Fruit fly (Drosophila melanogaster) whole organism, embryonic: Measurements from ENCODE around the gene Trm1.
A peak's percentile ranks its signal among the peaks of the same experiment; 100 is the strongest.

ENCODE experiments used
- Adf1 ChIP-seq: fragments of 200-800 bp; sonication (Bioruptor generic); IDR thresholded peaks from 2 replicates; pipeline ENCODE4 v1.3.6; 2022; ENCODE audit warnings: missing biosample characterization, missing genetic modification characterization
- Bteb2 ChIP-seq: fragments of 200-800 bp; sonication (Bioruptor generic); optimal IDR thresholded peaks from 2 replicates; lab custom pipeline; 2016; ENCODE audit warnings: missing biosample characterization, missing genetic modification characterization
- CG10366 ChIP-seq: fragments of 200-800 bp; sonication (Bioruptor generic); IDR thresholded peaks from 2 replicates; pipeline ENCODE4 v1.3.6; 2022; ENCODE audit warnings: missing biosample characterization, missing genetic modification characterization
- CG10543 ChIP-seq: fragments of 200-800 bp; sonication (Bioruptor generic); optimal IDR thresholded peaks from 3 replicates; lab custom pipeline; 2017; ENCODE audit warnings: missing biosample characterization, mild to moderate bottlenecking, missing genetic modification characterization, moderate library complexity
- CG10565 ChIP-seq: fragments of 200-800 bp; sonication (Bioruptor generic); optimal IDR thresholded peaks from 3 replicates; lab custom pipeline; 2016; ENCODE audit warnings: missing biosample characterization, mild to moderate bottlenecking, missing genetic modification characterization
- CG10654 ChIP-seq: fragments of 200-800 bp; sonication (Bioruptor generic); optimal IDR thresholded peaks from 2 replicates; lab custom pipeline; 2016; ENCODE audit warnings: missing biosample characterization, missing genetic modification characterization
- CG12299 ChIP-seq: fragments of 200-800 bp; sonication (Bioruptor generic); optimal IDR thresholded peaks from 2 replicates; lab custom pipeline; 2018; ENCODE audit warnings: missing biosample characterization, mild to moderate bottlenecking, missing genetic modification characterization
- CG13296 ChIP-seq: fragments of 200-800 bp; sonication (Bioruptor generic); optimal IDR thresholded peaks from 3 replicates; lab custom pipeline; 2018; ENCODE audit warnings: missing biosample characterization, mild to moderate bottlenecking, missing genetic modification characterization
- CG15011 ChIP-seq: fragments of 200-800 bp; sonication (Bioruptor generic); optimal IDR thresholded peaks from 3 replicates; lab custom pipeline; 2018; ENCODE audit warnings: missing biosample characterization, mild to moderate bottlenecking, missing genetic modification characterization
- CG15514 ChIP-seq: fragments of 200-800 bp; sonication (Bioruptor generic); optimal IDR thresholded peaks from 3 replicates; lab custom pipeline; 2017; ENCODE audit warnings: missing biosample characterization, missing genetic modification characterization, mild to moderate bottlenecking, moderate library complexity, missing genetic modification reagents
- CG15696 ChIP-seq: fragments of 200-800 bp; sonication (Bioruptor generic); optimal IDR thresholded peaks from 2 replicates; lab custom pipeline; 2019; ENCODE audit warnings: missing biosample characterization, mild to moderate bottlenecking, missing genetic modification characterization, moderate library complexity
- CG18764 ChIP-seq: fragments of 200-800 bp; sonication (Bioruptor generic); optimal IDR thresholded peaks from 3 replicates; lab custom pipeline; 2016; ENCODE audit warnings: missing biosample characterization, missing genetic modification characterization
- CG2129 ChIP-seq: fragments of 200-800 bp; sonication (Bioruptor generic); IDR thresholded peaks from 2 replicates; pipeline ENCODE4 v1.3.6; 2022; ENCODE audit warnings: missing biosample characterization, missing genetic modification characterization; ENCODE audit not compliant: partially characterized antibody
- CG30020 ChIP-seq: fragments of 200-800 bp; optimal IDR thresholded peaks from 2 replicates; lab custom pipeline; 2019; ENCODE audit warnings: missing biosample characterization, mild to moderate bottlenecking, missing genetic modification characterization, moderate library complexity
- CG4707 ChIP-seq: fragments of 200-800 bp; sonication (Bioruptor generic); optimal IDR thresholded peaks from 2 replicates; lab custom pipeline; 2018; ENCODE audit warnings: missing biosample characterization, mild to moderate bottlenecking, missing genetic modification characterization, moderate library complexity
- CG7271 ChIP-seq: fragments of 200-800 bp; sonication (Bioruptor generic); optimal IDR thresholded peaks from 2 replicates; lab custom pipeline; 2018; ENCODE audit warnings: missing biosample characterization, mild to moderate bottlenecking, missing genetic modification characterization, moderate library complexity
- CG8359 ChIP-seq: fragments of 200-800 bp; sonication (Bioruptor generic); optimal IDR thresholded peaks from 2 replicates; lab custom pipeline; 2017; ENCODE audit warnings: missing biosample characterization, mild to moderate bottlenecking, missing genetic modification characterization, borderline replicate concordance
- CG9609 ChIP-seq: fragments of 200-800 bp; sonication (Bioruptor generic); optimal IDR thresholded peaks from 3 replicates; lab custom pipeline; 2016; ENCODE audit warnings: missing biosample characterization, missing genetic modification characterization
- CG9797 ChIP-seq: fragments of 200-800 bp; sonication (Bioruptor generic); optimal IDR thresholded peaks from 3 replicates; lab custom pipeline; 2018; ENCODE audit warnings: missing biosample characterization, mild to moderate bottlenecking, missing genetic modification characterization
- Dref ChIP-seq: fragments of 200-800 bp; sonication (Bioruptor generic); IDR thresholded peaks from 2 replicates; pipeline ENCODE4 v1.3.6; 2022; ENCODE audit warnings: missing biosample characterization, missing genetic modification characterization
- ERR ChIP-seq: fragments of 200-800 bp; sonication (Bioruptor generic); optimal IDR thresholded peaks from 2 replicates; lab custom pipeline; 2016; ENCODE audit warnings: missing biosample characterization, missing genetic modification characterization
- Fer2 ChIP-seq: fragments of 200-800 bp; sonication (Bioruptor generic); optimal IDR thresholded peaks from 2 replicates; lab custom pipeline; 2018; ENCODE audit warnings: missing biosample characterization, mild to moderate bottlenecking, missing genetic modification characterization, moderate library complexity
- Fer3 ChIP-seq: fragments of 200-800 bp; sonication (Bioruptor generic); optimal IDR thresholded peaks from 2 replicates; lab custom pipeline; 2018; ENCODE audit warnings: missing biosample characterization, mild to moderate bottlenecking, missing genetic modification characterization, moderate library complexity
- Hr51 ChIP-seq, 2 experiments: fragments of 200-800 bp; sonication (Bioruptor generic); optimal IDR thresholded peaks; 2 replicates in 1 of 2; 3 replicates in 1 of 2; lab custom pipeline; 2016 to 2018; ENCODE audit warnings: missing biosample characterization in 2 of 2, missing genetic modification characterization in 2 of 2, mild to moderate bottlenecking in 1 of 2, moderate library complexity in 1 of 2
- MBD-R2 ChIP-seq: fragments of 200-800 bp; sonication (Bioruptor generic); IDR thresholded peaks from 2 replicates; pipeline ENCODE4 v1.3.6; 2022; ENCODE audit warnings: missing biosample characterization, missing genetic modification characterization
- MTF-1 ChIP-seq: fragments of 200-800 bp; sonication (Bioruptor generic); optimal IDR thresholded peaks from 2 replicates; lab custom pipeline; 2018; ENCODE audit warnings: missing biosample characterization, mild to moderate bottlenecking, missing genetic modification characterization, borderline replicate concordance
- Nf-YC ChIP-seq: fragments of 200-800 bp; optimal IDR thresholded peaks from 3 replicates; lab custom pipeline; 2019; ENCODE audit warnings: missing biosample characterization, mild to moderate bottlenecking, missing genetic modification characterization, moderate library complexity
- Oaz ChIP-seq: fragments of 200-800 bp; sonication (Bioruptor generic); IDR thresholded peaks from 2 replicates; pipeline ENCODE4 v1.3.6; 2022; ENCODE audit warnings: missing biosample characterization, missing genetic modification characterization
- Rfx ChIP-seq: fragments of 200-800 bp; sonication (Bioruptor generic); IDR thresholded peaks from 2 replicates; pipeline ENCODE4 v1.3.6; 2022; ENCODE audit warnings: missing biosample characterization, missing genetic modification characterization
- Vsx1 ChIP-seq: fragments of 200-800 bp; sonication (Bioruptor generic); optimal IDR thresholded peaks from 2 replicates; lab custom pipeline; 2017; ENCODE audit warnings: missing biosample characterization, mild to moderate bottlenecking, missing genetic modification characterization, missing genetic modification reagents
- Xbp1 ChIP-seq: fragments of 200-800 bp; sonication (Bioruptor generic); optimal IDR thresholded peaks from 3 replicates; lab custom pipeline; 2016; ENCODE audit warnings: missing biosample characterization, mild to moderate bottlenecking, missing genetic modification characterization
- aop ChIP-seq: fragments of 200-800 bp; sonication (Bioruptor generic); IDR thresholded peaks from 2 replicates; pipeline ENCODE4 v1.3.6; 2022; ENCODE audit warnings: missing biosample characterization, missing genetic modification characterization
- ash1 ChIP-seq: fragments of 200-800 bp; sonication (Bioruptor generic); optimal IDR thresholded peaks from 2 replicates; lab custom pipeline; 2018; ENCODE audit warnings: missing biosample characterization, mild to moderate bottlenecking, missing genetic modification characterization
- btn ChIP-seq: fragments of 200-800 bp; sonication (Bioruptor generic); optimal IDR thresholded peaks from 2 replicates; lab custom pipeline; 2016; ENCODE audit warnings: missing biosample characterization, missing genetic modification characterization
- caup ChIP-seq: fragments of 200-800 bp; sonication (Bioruptor generic); optimal IDR thresholded peaks from 3 replicates; lab custom pipeline; 2017; ENCODE audit warnings: missing biosample characterization, mild to moderate bottlenecking, missing genetic modification characterization, moderate library complexity; ENCODE audit not compliant: severe bottlenecking
- danr ChIP-seq: fragments of 200-800 bp; sonication (Bioruptor generic); IDR thresholded peaks from 2 replicates; pipeline ENCODE4 v1.3.6; 2022; ENCODE audit warnings: missing biosample characterization, missing genetic modification characterization
- en ChIP-seq: fragments of 200-800 bp; sonication (Bioruptor generic); optimal IDR thresholded peaks from 2 replicates; lab custom pipeline; 2016; ENCODE audit warnings: missing biosample characterization, missing genetic modification characterization
- ewg ChIP-seq: fragments of 200-800 bp; sonication (Bioruptor generic); optimal IDR thresholded peaks from 3 replicates; lab custom pipeline; 2017; ENCODE audit warnings: mild to moderate bottlenecking, missing biosample characterization, missing genetic modification reagents, missing genetic modification characterization
- fd3F ChIP-seq: fragments of 200-800 bp; sonication (Bioruptor generic); optimal IDR thresholded peaks from 2 replicates; lab custom pipeline; 2018; ENCODE audit warnings: missing biosample characterization, mild to moderate bottlenecking, missing genetic modification characterization, moderate library complexity
- gce ChIP-seq: fragments of 200-800 bp; sonication (Bioruptor generic); IDR thresholded peaks from 3 replicates; pipeline ENCODE4 v1.3.6; 2022; ENCODE audit warnings: missing biosample characterization, missing genetic modification characterization
- insv ChIP-seq, 2 experiments: fragments of 200-800 bp; sonication (Bioruptor generic); optimal IDR thresholded peaks; 3 replicates each; lab custom pipeline; 2016 to 2018; ENCODE audit warnings: missing biosample characterization in 2 of 2, missing genetic modification characterization in 2 of 2
- kah ChIP-seq: fragments of 200-800 bp; sonication (Bioruptor generic); optimal IDR thresholded peaks from 2 replicates; lab custom pipeline; 2018; ENCODE audit warnings: missing biosample characterization, mild to moderate bottlenecking, missing genetic modification characterization
- nau ChIP-seq: fragments of 200-800 bp; sonication (Bioruptor generic); optimal IDR thresholded peaks from 3 replicates; lab custom pipeline; 2017; ENCODE audit warnings: missing biosample characterization, mild to moderate bottlenecking, missing genetic modification characterization, missing genetic modification reagents
- otp ChIP-seq: fragments of 200-800 bp; sonication (Bioruptor generic); IDR thresholded peaks from 3 replicates; pipeline ENCODE4, ENCODE4 v1.3.6; 2022; ENCODE audit warnings: missing biosample characterization, missing genetic modification characterization
- phol ChIP-seq: fragments of 200-800 bp; sonication (Bioruptor generic); optimal IDR thresholded peaks from 3 replicates; lab custom pipeline; 2018; ENCODE audit warnings: missing biosample characterization, mild to moderate bottlenecking, missing genetic modification characterization, moderate library complexity
- schlank ChIP-seq: fragments of 200-800 bp; sonication (Bioruptor generic); optimal IDR thresholded peaks from 2 replicates; lab custom pipeline; 2018; ENCODE audit warnings: missing biosample characterization, mild to moderate bottlenecking, missing genetic modification characterization
- sd ChIP-seq: fragments of 200-800 bp; sonication (Bioruptor generic); optimal IDR thresholded peaks from 3 replicates; lab custom pipeline; 2018; ENCODE audit warnings: missing biosample characterization, mild to moderate bottlenecking, missing genetic modification characterization, moderate library complexity
- sens ChIP-seq: fragments of 200-800 bp; sonication (Bioruptor generic); peaks from one replicate; lab custom pipeline; 2016; ENCODE audit warnings: missing biosample characterization, missing genetic modification characterization
- sima ChIP-seq: fragments of 200-800 bp; sonication (Bioruptor generic); optimal IDR thresholded peaks from 2 replicates; lab custom pipeline; 2016; ENCODE audit warnings: missing biosample characterization, missing genetic modification characterization
- tap ChIP-seq: fragments of 200-800 bp; optimal IDR thresholded peaks from 3 replicates; lab custom pipeline; 2019; ENCODE audit warnings: missing biosample characterization, mild to moderate bottlenecking, missing genetic modification characterization, moderate library complexity
- vvl ChIP-seq: fragments of 200-800 bp; sonication (Bioruptor generic); IDR thresholded peaks from 2 replicates; pipeline ENCODE4 v1.3.6; 2022; ENCODE audit warnings: missing biosample characterization, missing genetic modification characterization

The Trm1 gene

dm6 chr2L:12463037-12463436, 35.2 kb downstream of the Trm1 start (continued):
- TF ChIP-seq CG12299: peak; percentile 4
- TF ChIP-seq sens (GFP tag; lab: Kevin White, UChicago): peak; percentile 68
- no peak for TF ChIP-seq CG2129
- no peak for TF ChIP-seq ERR
- no peak for TF ChIP-seq CG10654 (GFP tag; lab: Kevin White, UChicago)
- no peak for TF ChIP-seq Oaz (GFP tag; lab: Robert Waterston, UW)
- TF ChIP-seq ash1: peak; percentile 60
- TF ChIP-seq CG9609: no peak
- TF ChIP-seq CG10565 (GFP tag; lab: Kevin White, UChicago): no peak
- TF ChIP-seq nau: peak; percentile 50
- TF ChIP-seq CG7271 (tag; lab: Kevin White, UChicago): peak; percentile 10
- TF ChIP-seq aop: no peak
- no peak for TF ChIP-seq CG18764 (GFP tag; lab: Kevin White, UChicago)
- peak; percentile 2 for TF ChIP-seq schlank (tag; lab: Kevin White, UChicago)
- peak; percentile 22 for TF ChIP-seq tap (tag; lab: Kevin White, UChicago)
- no peak for TF ChIP-seq CG10366
- TF ChIP-seq gce: no peak
- no peak for TF ChIP-seq danr (GFP tag; lab: Robert Waterston, UW)
- peak; percentile 35 for TF ChIP-seq Vsx1 (GFP tag; lab: Kevin White, UChicago)
- TF ChIP-seq Xbp1 (GFP tag; lab: Kevin White, UChicago): no peak
- peak; percentile 57 for TF ChIP-seq vvl (GFP tag; lab: Robert Waterston, UW)
- TF ChIP-seq CG30020 (tag; lab: Kevin White, UChicago): no peak
- no peak for TF ChIP-seq insv (GFP tag; optimal IDR thresholded peaks at IDR 0.05; lab: Kevin White, UChicago)
- peak; percentile 44 for TF ChIP-seq CG15514 (GFP tag; lab: Kevin White, UChicago)
- no peak for TF ChIP-seq Nf-YC
- TF ChIP-seq sd (tag; lab: Kevin White, UChicago): peak; percentile 7
- no peak for TF ChIP-seq fd3F (GFP tag; lab: Kevin White, UChicago)
- peak; percentile 25 for TF ChIP-seq CG4707
- TF ChIP-seq Bteb2 (GFP tag; lab: Kevin White, UChicago): no peak
- TF ChIP-seq MTF-1 (GFP tag; lab: Kevin White, UChicago): no peak
- TF ChIP-seq btn (GFP tag; lab: Kevin White, UChicago): no peak
- TF ChIP-seq MBD-R2 (GFP tag; lab: Robert Waterston, UW): no peak
- peak; percentile 35 for TF ChIP-seq Fer3 (tag; lab: Kevin White, UChicago)
- no peak for TF ChIP-seq otp (GFP tag; lab: Robert Waterston, UW)
- TF ChIP-seq caup (GFP tag; lab: Kevin White, UChicago): no peak
- peak in 1 of 2 experiments; percentile 38 for TF ChIP-seq Hr51 (GFP tag; optimal IDR thresholded peaks at IDR 0.05; lab: Kevin White, UChicago)
- no peak for TF ChIP-seq CG9797 (GFP tag; lab: Kevin White, UChicago)
- TF ChIP-seq phol (tag; lab: Kevin White, UChicago): no peak
- no peak for TF ChIP-seq Dref (GFP tag; lab: Robert Waterston, UW)
- no peak for TF ChIP-seq en (GFP tag; lab: Kevin White, UChicago)
- TF ChIP-seq Rfx (GFP tag; lab: Robert Waterston, UW): peak; percentile 32; the same call in 1 of the 2 replicates
- no peak for TF ChIP-seq CG15696 (tag; lab: Kevin White, UChicago)
- TF ChIP-seq kah (GFP tag; lab: Kevin White, UChicago): peak; percentile 24
- TF ChIP-seq CG10543 (GFP tag; lab: Kevin White, UChicago): peak; percentile 67
- TF ChIP-seq CG13296 (GFP tag; lab: Kevin White, UChicago): peak; percentile 66
- no peak for TF ChIP-seq sima (GFP tag; lab: Kevin White, UChicago)
- TF ChIP-seq Adf1: no peak
- peak; percentile 39 for TF ChIP-seq CG8359
- TF ChIP-seq Fer2 (tag; lab: Kevin White, UChicago): no peak
- TF ChIP-seq CG15011: no peak
- TF ChIP-seq ewg (GFP tag; lab: Kevin White, UChicago): no peak
